Worm (Caenorhabditis elegans): ENCODE measurements around the gene C46C2.2.

ce11 chrIV:9192522-9192921 lies 25.0 kb upstream of the C46C2.2 start, which contains the start of gene C46C2.5:
- no peak for TF ChIP-seq ama-1 (optimal IDR thresholded peaks at IDR 0.05)
- no peak for TF ChIP-seq tbx-37 (GFP tag; conservative IDR thresholded peaks at IDR 0.05)
- TF ChIP-seq hmg-4 (GFP tag; optimal IDR thresholded peaks at IDR 0.05): no peak
- TF ChIP-seq tbx-11 (GFP tag; IDR thresholded peaks at IDR 0.05): no peak
- TF ChIP-seq scrt-1 (GFP tag; IDR thresholded peaks at IDR 0.05): no peak
- no peak for TF ChIP-seq tra-4 (tag; optimal IDR thresholded peaks at IDR 0.05)
- no peak for TF ChIP-seq F13C5.2 (tag; optimal IDR thresholded peaks at IDR 0.05)
- TF ChIP-seq flt-1 (GFP tag; IDR thresholded peaks at IDR 0.05): no peak

Data from whole organism, early embryonic.